Worm (Caenorhabditis elegans) whole organism, L3 larva: ENCODE results near the gene ZK930.4.

Source experiments
- R02D3.7 ChIP-seq: fragments of 150-350 bp; optimal IDR thresholded peaks from 2 replicates; lab custom pipeline; 2014; ENCODE audit warnings: missing biosample characterization, missing genetic modification characterization
- ZK546.5 ChIP-seq: sonication (generic microtip); optimal IDR thresholded peaks from 2 replicates; lab custom pipeline; 2017; ENCODE audit warnings: missing biosample characterization, missing genetic modification characterization
- ama-1 ChIP-seq: fragments of 150-350 bp; optimal IDR thresholded peaks from 2 replicates; lab custom pipeline; 2018
- ceh-16 ChIP-seq: sonication (generic microtip); optimal IDR thresholded peaks from 2 replicates; lab custom pipeline; 2017; ENCODE audit warnings: missing biosample characterization, missing genetic modification characterization
- ceh-9 ChIP-seq: sonication (generic microtip); optimal IDR thresholded peaks from 2 replicates; lab custom pipeline; 2018; ENCODE audit warnings: missing biosample characterization, missing genetic modification characterization
- egl-5 ChIP-seq: fragments of 150-350 bp; optimal IDR thresholded peaks from 2 replicates; lab custom pipeline; 2017; ENCODE audit warnings: missing biosample characterization, missing genetic modification reagents, missing genetic modification characterization, inconsistent platforms
- elt-1 ChIP-seq: fragments of 150-350 bp; optimal IDR thresholded peaks from 2 replicates; lab custom pipeline; 2014; ENCODE audit warnings: missing biosample characterization, missing genetic modification characterization
- elt-3 ChIP-seq, 3 experiments: fragments of 150-350 bp in 1 of 3; sonication (generic microtip) in 2 of 3; optimal IDR thresholded peaks; 2 replicates in 2 of 3; 4 replicates in 1 of 3; lab custom pipeline; 2014 to 2017; ENCODE audit warnings: missing biosample characterization in 3 of 3, missing genetic modification characterization in 3 of 3
- fkh-10 ChIP-seq: sonication (generic microtip); optimal IDR thresholded peaks from 2 replicates; lab custom pipeline; 2017; ENCODE audit warnings: missing biosample characterization, missing genetic modification reagents, missing genetic modification characterization
- fkh-2 ChIP-seq: fragments of 150-350 bp; optimal IDR thresholded peaks from 2 replicates; lab custom pipeline; 2014; ENCODE audit warnings: missing biosample characterization, missing genetic modification reagents, missing genetic modification characterization
- fos-1 ChIP-seq: fragments of 150-350 bp; optimal IDR thresholded peaks from 2 replicates; lab custom pipeline; 2014; ENCODE audit warnings: missing biosample characterization, missing genetic modification characterization
- hmg-11 ChIP-seq: sonication (generic microtip); optimal IDR thresholded peaks from 2 replicates; lab custom pipeline; 2016; ENCODE audit warnings: missing genetic modification characterization, missing compliant biosample characterization
- jun-1 ChIP-seq: fragments of 150-350 bp; optimal IDR thresholded peaks from 2 replicates; lab custom pipeline; 2014; ENCODE audit warnings: missing biosample characterization, missing genetic modification reagents, missing genetic modification characterization
- lin-15B ChIP-seq: fragments of 150-350 bp; optimal IDR thresholded peaks from 2 replicates; lab custom pipeline; 2014; ENCODE audit warnings: missing biosample characterization, missing genetic modification characterization
- lsy-12 ChIP-seq: sonication (generic microtip); optimal IDR thresholded peaks from 2 replicates; lab custom pipeline; 2016; ENCODE audit warnings: mild to moderate bottlenecking, missing genetic modification characterization, missing compliant biosample characterization
- mml-1 ChIP-seq: fragments of 150-350 bp; sonication (generic microtip); optimal IDR thresholded peaks from 3 replicates; lab custom pipeline; 2014; ENCODE audit warnings: missing biosample characterization, missing genetic modification characterization
- nfya-1 ChIP-seq: sonication (generic microtip); optimal IDR thresholded peaks from 2 replicates; lab custom pipeline; 2017; ENCODE audit warnings: missing genetic modification characterization, mild to moderate bottlenecking, missing compliant biosample characterization, antibody characterized with exemption, moderate library complexity; ENCODE audit not compliant: insufficient read depth
- nhr-11 ChIP-seq: fragments of 150-350 bp; optimal IDR thresholded peaks from 2 replicates; lab custom pipeline; 2014; ENCODE audit warnings: missing biosample characterization, missing genetic modification characterization
- nhr-12 ChIP-seq: fragments of 150-350 bp; optimal IDR thresholded peaks from 2 replicates; lab custom pipeline; 2014; ENCODE audit warnings: missing biosample characterization, missing genetic modification characterization
- nhr-23 ChIP-seq: fragments of 150-350 bp; optimal IDR thresholded peaks from 2 replicates; lab custom pipeline; 2014; ENCODE audit warnings: missing biosample characterization, missing genetic modification reagents, missing genetic modification characterization
- nhr-77 ChIP-seq: fragments of 150-350 bp; optimal IDR thresholded peaks from 2 replicates; lab custom pipeline; 2014; ENCODE audit warnings: missing biosample characterization, missing genetic modification characterization
- pha-4 ChIP-seq: fragments of 150-350 bp; optimal IDR thresholded peaks from 2 replicates; lab custom pipeline; 2014; ENCODE audit warnings: missing biosample characterization, missing genetic modification reagents, missing genetic modification characterization
- sea-2 ChIP-seq: fragments of 150-350 bp; sonication (generic microtip); optimal IDR thresholded peaks from 4 replicates; lab custom pipeline; 2014; ENCODE audit warnings: missing biosample characterization, missing genetic modification reagents, missing genetic modification characterization
- snpc-4 ChIP-seq: fragments of 150-350 bp; optimal IDR thresholded peaks from 2 replicates; lab custom pipeline; 2014; ENCODE audit warnings: missing biosample characterization, missing genetic modification characterization
- tbx-2 ChIP-seq: sonication (generic microtip); optimal IDR thresholded peaks from 2 replicates; lab custom pipeline; 2016; ENCODE audit warnings: mild to moderate bottlenecking, missing genetic modification characterization, missing compliant biosample characterization
- unc-62 ChIP-seq: fragments of 150-350 bp; sonication (generic microtip); optimal IDR thresholded peaks from 4 replicates; lab custom pipeline; 2014; ENCODE audit warnings: missing biosample characterization, missing genetic modification reagents, missing genetic modification characterization
- ztf-4 ChIP-seq: fragments of 150-350 bp; optimal IDR thresholded peaks from 2 replicates; lab custom pipeline; 2014; ENCODE audit warnings: missing biosample characterization, missing genetic modification characterization

The ZK930.4 gene

ce11 chrII:11915770-11916554 is 9.6 kb downstream of the ZK930.4 start, which contains the start of the genes vps-15 and hmg-12:
Gene vps-15, minus strand, starts transcription at chrII:11915852.
Gene hmg-12, plus strand, starts transcription at chrII:11916513.
- TF ChIP-seq lsy-12 (no peak), sea-2 (no peak), R02D3.7 (tag; lab: Kevin White, UChicago) (no peak), fkh-10 (GFP tag; lab: Kevin White, UChicago) (no peak), elt-3 (tag; optimal IDR thresholded peaks at IDR 0.05; lab: Kevin White, UChicago) (no peak), pha-4 (no peak), fkh-2 (tag; lab: Kevin White, UChicago) (no peak), ama-1 (lab: Kevin White, UChicago) (no peak), lin-15B (peak; percentile 54), elt-1 (no peak), snpc-4 (tag; lab: Kevin White, UChicago) (no peak), ceh-9 (no peak), tbx-2 (tag; lab: Kevin White, UChicago) (no peak), egl-5 (tag; lab: Kevin White, UChicago) (no peak), hmg-11 (tag; lab: Kevin White, UChicago) (peak; percentile 67), nhr-23 (tag; lab: Kevin White, UChicago) (no peak), nhr-11 (tag; lab: Kevin White, UChicago) (no peak), ZK546.5 (tag; lab: Kevin White, UChicago) (peak; percentile 11), jun-1 (tag; lab: Kevin White, UChicago) (no peak), fos-1 (tag; lab: Kevin White, UChicago) (no peak), nfya-1 (tag; lab: Kevin White, UChicago) (peak; percentile 24)
- TF ChIP-seq, all 47 proteins: peak for 4

ce11 chrII:11916555-11916941 is 10.2 kb downstream of the ZK930.4 start:
- no peak for TF ChIP-seq mml-1 (tag; lab: Kevin White, UChicago)

- no peak for TF ChIP-seq jun-1 (tag; lab: Kevin White, UChicago)
- TF ChIP-seq unc-62 (GFP tag; lab: Kevin White, UChicago) = no peak
- TF ChIP-seq tbx-2 (tag; lab: Kevin White, UChicago) = no peak
- TF ChIP-seq nhr-12 (tag; lab: Kevin White, UChicago) = no peak
These were observed 10.6 kb downstream of the ZK930.4 start for ce11 chrII:11916945-11917344.

- TF ChIP-seq nhr-77 (tag; lab: Kevin White, UChicago) = no peak
- TF ChIP-seq ama-1 (lab: Kevin White, UChicago) = peak; percentile 57
These were observed 11.2 kb downstream of the ZK930.4 start for ce11 chrII:11917530-11917952.

ce11 chrII:11922757-11923538 is 16.6 kb downstream of the ZK930.4 start:
- TF ChIP-seq pha-4 (peak; percentile 73), R02D3.7 (tag; lab: Kevin White, UChicago) (no peak)
- TF ChIP-seq, all 47 proteins: peak for 1

ce11 chrII:11923620-11924298 is 17.4 kb downstream of the ZK930.4 start:
- TF ChIP-seq fos-1 (tag; lab: Kevin White, UChicago) (no peak), pha-4 (peak; percentile 66), nhr-23 (tag; lab: Kevin White, UChicago) (no peak), ztf-4 (no peak)

ce11 chrII:11925203-11925602 is 18.9 kb downstream of the ZK930.4 start:
- TF ChIP-seq fos-1 (tag; lab: Kevin White, UChicago) (no peak), pha-4 (peak; percentile 59), ceh-16 (tag; lab: Kevin White, UChicago) (no peak)
